2 worm cellular contexts compared by ENCODE assay signal in genomic region chrIII:13061136-13061535, ce11.
TF ChIP-seq lines count a peak whose summit lies in the region.

No protein-coding gene starts in this region.

TF ChIP-seq in whole organism, L4 larva, 104 proteins besides CTCF, POLR2A, EP300 and RAD21 (continued from another document):
- no peak for TF ChIP-seq Y75B8A.6 (GFP tag; IDR thresholded peaks at IDR 0.05; lab: Robert Waterston, UW)
- TF ChIP-seq hlh-30 (tag; optimal IDR thresholded peaks at IDR 0.05; lab: Kevin White, UChicago; ENCODE audit: insufficient read depth), result peak; percentile 99
- TF ChIP-seq nhr-41 (GFP tag; IDR thresholded peaks at IDR 0.05; lab: Robert Waterston, UW), result no peak
- no peak for TF ChIP-seq spr-1 (tag; optimal IDR thresholded peaks at IDR 0.05; lab: Kevin White, UChicago)
- TF ChIP-seq unc-130 (GFP tag; optimal IDR thresholded peaks at IDR 0.05; lab: Kevin White, UChicago), result no peak
- TF ChIP-seq aly-2 (tag; optimal IDR thresholded peaks at IDR 0.05; lab: Kevin White, UChicago), result no peak
- peak; percentile 81 for TF ChIP-seq rbr-2 (tag; optimal IDR thresholded peaks at IDR 0.05; lab: Kevin White, UChicago)
- peak in 1 of 2 experiments; percentile 99 for TF ChIP-seq unc-62 (GFP tag; optimal IDR thresholded peaks at IDR 0.05 in 1 of 2; lab: Kevin White, UChicago)
- TF ChIP-seq unc-62 (tag; optimal IDR thresholded peaks at IDR 0.05; lab: Kevin White, UChicago), result no peak
- peak; percentile 80 for TF ChIP-seq T20F7.1 (GFP tag; optimal IDR thresholded peaks at IDR 0.05; lab: Kevin White, UChicago)
- no peak; the same call in 1 of the 2 replicates for TF ChIP-seq set-16 (GFP tag; IDR thresholded peaks at IDR 0.05; lab: Robert Waterston, UW)
- TF ChIP-seq snpc-4 (tag; optimal IDR thresholded peaks at IDR 0.05; lab: Kevin White, UChicago), result no peak
- TF ChIP-seq mes-2 (tag; optimal IDR thresholded peaks at IDR 0.05; lab: Kevin White, UChicago; ENCODE audit: poor library complexity, severe bottlenecking), result peak; percentile 83
- no peak for TF ChIP-seq sdz-12 (GFP tag; optimal IDR thresholded peaks at IDR 0.05; lab: Kevin White, UChicago)
- no peak for TF ChIP-seq skn-1 (tag; optimal IDR thresholded peaks at IDR 0.05; lab: Kevin White, UChicago)
- TF ChIP-seq daf-12 (tag; optimal IDR thresholded peaks at IDR 0.05; lab: Kevin White, UChicago), result no peak
- peak; percentile 77 for TF ChIP-seq F37D6.2 (tag; optimal IDR thresholded peaks at IDR 0.05; lab: Kevin White, UChicago)
- peak; percentile 12 for TF ChIP-seq spr-3 (GFP tag; optimal IDR thresholded peaks at IDR 0.05; lab: Kevin White, UChicago)
- TF ChIP-seq nhr-77 (tag; optimal IDR thresholded peaks at IDR 0.05; lab: Kevin White, UChicago), result peak; percentile 67
- TF ChIP-seq zfp-3 (GFP tag; conservative IDR thresholded peaks at IDR 0.05; lab: Robert Waterston, UW), result no peak
- TF ChIP-seq nhr-48 (tag; optimal IDR thresholded peaks at IDR 0.05; lab: Kevin White, UChicago), result peak; percentile 85
- TF ChIP-seq vab-7 (GFP tag; IDR thresholded peaks at IDR 0.05; lab: Robert Waterston, UW), result no peak
- TF ChIP-seq dmd-8 (GFP tag; IDR thresholded peaks at IDR 0.05; lab: Robert Waterston, UW), result no peak
- no peak for TF ChIP-seq zip-11 (GFP tag; IDR thresholded peaks at IDR 0.05; lab: Robert Waterston, UW)
- no peak for TF ChIP-seq snpc-1.2 (GFP tag; IDR thresholded peaks at IDR 0.05; lab: Robert Waterston, UW)
- TF ChIP-seq hmg-1.1 (GFP tag; IDR thresholded peaks at IDR 0.05; lab: Robert Waterston, UW), result peak; percentile 86
- no peak for TF ChIP-seq nhr-42 (GFP tag; IDR thresholded peaks at IDR 0.05; lab: Robert Waterston, UW)
- TF ChIP-seq ces-1 (GFP tag; optimal IDR thresholded peaks at IDR 0.05; lab: Kevin White, UChicago), result peak; percentile 80
- no peak for TF ChIP-seq dmd-9 (GFP tag; IDR thresholded peaks at IDR 0.05; lab: Robert Waterston, UW)
- peak in 1 of 2 experiments; percentile 55 for TF ChIP-seq hif-1 (tag; optimal IDR thresholded peaks at IDR 0.05; lab: Kevin White, UChicago)
- TF ChIP-seq mxl-2 (GFP tag; conservative IDR thresholded peaks at IDR 0.05; lab: Robert Waterston, UW), result no peak
- no peak for TF ChIP-seq F44E2.7 (GFP tag; IDR thresholded peaks at IDR 0.05; lab: Robert Waterston, UW)
- peak; percentile 94 for TF ChIP-seq hlh-11 (tag; optimal IDR thresholded peaks at IDR 0.05; lab: Kevin White, UChicago)
- peak; percentile 90 for TF ChIP-seq nhr-11 (tag; optimal IDR thresholded peaks at IDR 0.05; lab: Kevin White, UChicago)
- peak; percentile 51 to 90 for TF ChIP-seq mdl-1 (tag; optimal IDR thresholded peaks at IDR 0.05; lab: Kevin White, UChicago)
- TF ChIP-seq nhr-237 (tag; optimal IDR thresholded peaks at IDR 0.05; lab: Kevin White, UChicago), result no peak
- peak; percentile 68 for TF ChIP-seq jun-1 (tag; optimal IDR thresholded peaks at IDR 0.05; lab: Kevin White, UChicago)
- no peak for TF ChIP-seq F26F4.8 (GFP tag; conservative IDR thresholded peaks at IDR 0.05; lab: Robert Waterston, UW)
- TF ChIP-seq dmd-6 (GFP tag; IDR thresholded peaks at IDR 0.05; lab: Robert Waterston, UW), result peak; percentile 89
- peak; percentile 23 for TF ChIP-seq unc-39 (tag; optimal IDR thresholded peaks at IDR 0.05; lab: Kevin White, UChicago)
- TF ChIP-seq madf-9 (GFP tag; conservative IDR thresholded peaks at IDR 0.05; lab: Robert Waterston, UW), result no peak
- TF ChIP-seq php-3 (GFP tag; IDR thresholded peaks at IDR 0.05; lab: Robert Waterston, UW), result 0 out of 2 replicates have a peak, but pooled peaks have one; percentile 24
- no peak for TF ChIP-seq fos-1 (tag; optimal IDR thresholded peaks at IDR 0.05; lab: Kevin White, UChicago)
- TF ChIP-seq lin-15B (tag; optimal IDR thresholded peaks at IDR 0.05; lab: Kevin White, UChicago), result no peak
- peak; percentile 78 to 94 for TF ChIP-seq lsy-2 (tag; optimal IDR thresholded peaks at IDR 0.05; lab: Kevin White, UChicago)
- TF ChIP-seq daf-19 (GFP tag; conservative IDR thresholded peaks at IDR 0.05; lab: Robert Waterston, UW), result 0 out of 2 replicates have a peak, but pooled peaks have one; percentile 53
TF ChIP-seq in whole organism, L4 larva: peak in this region for 49.

TF ChIP-seq in whole organism, late embryonic, 69 proteins besides CTCF, POLR2A, EP300 and RAD21 (continued from another document):
- TF ChIP-seq nhr-11 (tag; optimal IDR thresholded peaks at IDR 0.05; lab: Kevin White, UChicago), result no peak
- no peak for TF ChIP-seq zip-5 (tag; optimal IDR thresholded peaks at IDR 0.05; lab: Kevin White, UChicago)
